ENCODE assay signal across 1 fruit fly cellular context in the genomic region with DNA sequence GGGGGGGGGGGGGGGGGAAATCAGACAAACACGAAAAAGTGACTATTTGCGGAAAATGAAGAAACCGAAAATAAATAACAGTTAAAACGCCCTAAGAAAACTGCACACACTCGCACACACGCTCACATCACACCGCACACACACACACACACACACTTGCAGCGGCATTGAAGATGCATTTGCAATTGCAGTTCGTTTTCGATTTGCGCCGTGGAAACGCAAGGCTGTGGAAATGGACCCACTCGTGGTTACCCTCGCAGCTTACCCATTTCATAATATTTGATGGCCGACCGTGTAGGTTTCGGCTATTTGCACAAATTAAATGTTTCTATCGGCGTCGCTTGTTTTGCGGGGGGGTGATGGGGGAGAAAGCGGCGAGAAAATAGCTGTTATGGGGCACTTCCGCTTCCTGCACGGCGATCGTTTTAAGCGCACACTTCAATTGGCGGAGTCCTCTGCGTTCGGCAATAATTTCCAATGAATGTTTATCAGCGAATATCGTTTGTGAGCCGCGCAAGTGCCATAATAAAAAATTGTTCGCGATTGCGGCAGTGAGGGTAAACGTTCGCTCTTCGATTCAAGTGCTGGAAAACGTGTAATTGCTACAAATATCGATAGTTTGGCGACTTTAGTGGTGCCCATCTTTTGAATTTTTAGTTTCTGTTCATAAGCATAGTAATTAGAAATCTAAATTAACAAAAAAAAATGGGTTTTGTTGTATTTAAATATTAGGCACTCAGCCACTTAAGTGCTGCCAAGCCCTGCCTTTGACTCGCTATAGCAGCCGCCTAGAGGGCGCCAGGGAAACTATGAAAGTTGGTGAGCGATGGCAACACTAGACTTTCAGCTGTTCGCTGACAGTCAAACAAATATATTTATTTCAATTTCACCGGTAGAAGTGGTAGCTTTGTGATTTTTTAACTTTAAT.
TF ChIP-seq lines count a peak whose summit lies in the region.

Pop2 (minus strand) TSS at position 595 of the 928 bp plus-strand sequence.
CG6928 (plus strand) TSS at position 835 of the 928 bp plus-strand sequence.

TF ChIP-seq in whole organism, embryonic, 481 proteins besides CTCF, POLR2A, EP300 and RAD21 (continued from another document):
- TF ChIP-seq HLH4C (GFP tag; IDR thresholded peaks at IDR 0.05; lab: Robert Waterston, UW; ENCODE audit: partially characterized antibody) (peak; percentile 74), dm (GFP tag; optimal IDR thresholded peaks at IDR 0.05; lab: Kevin White, UChicago) (peak; percentile 78), PHDP (tag; optimal IDR thresholded peaks at IDR 0.05; lab: Kevin White, UChicago) (peak; percentile 57), CG15696 (tag; optimal IDR thresholded peaks at IDR 0.05; lab: Kevin White, UChicago) (peak; percentile 37), unc-4 (GFP tag; IDR thresholded peaks at IDR 0.05; lab: Robert Waterston, UW; ENCODE audit: partially characterized antibody) (peak; percentile 88), CG4282 (GFP tag; optimal IDR thresholded peaks at IDR 0.05; lab: Kevin White, UChicago) (peak; percentile 89), CG4854 (GFP tag; optimal IDR thresholded peaks at IDR 0.05; lab: Kevin White, UChicago) (peak; percentile 74), nerfin-2 (GFP tag; IDR thresholded peaks at IDR 0.05; lab: Robert Waterston, UW; ENCODE audit: partially characterized antibody) (no peak; the same call in 1 of the 2 replicates), CG7928 (GFP tag; optimal IDR thresholded peaks at IDR 0.05; lab: Kevin White, UChicago) (peak; percentile 79), Hr3 (GFP tag; optimal IDR thresholded peaks at IDR 0.05; lab: Kevin White, UChicago) (peak; percentile 83), CG12155 (GFP tag; optimal IDR thresholded peaks at IDR 0.05; lab: Kevin White, UChicago) (peak; percentile 81), Taf1 (GFP tag; IDR thresholded peaks at IDR 0.05; lab: Robert Waterston, UW) (peak; percentile 27; the same call in 1 of the 2 replicates), Asciz (GFP tag; optimal IDR thresholded peaks at IDR 0.05; lab: Kevin White, UChicago) (no peak), CG6689 (GFP tag; IDR thresholded peaks at IDR 0.05; lab: Robert Waterston, UW) (peak; percentile 52; the same call in 1 of the 2 replicates), dan (GFP tag; IDR thresholded peaks at IDR 0.05; lab: Robert Waterston, UW) (no peak), Nf-YC (tag; optimal IDR thresholded peaks at IDR 0.05; lab: Kevin White, UChicago) (peak; percentile 46), disco-r (GFP tag; optimal IDR thresholded peaks at IDR 0.05; lab: Kevin White, UChicago) (peak; percentile 72), CG2678 (tag; optimal IDR thresholded peaks at IDR 0.05; lab: Kevin White, UChicago) (no peak), ash1 (GFP tag; optimal IDR thresholded peaks at IDR 0.05; lab: Kevin White, UChicago) (no peak), Med (GFP tag; lab: Kevin White, UChicago) (peak; percentile 98), CG11695 (GFP tag; IDR thresholded peaks at IDR 0.05; lab: Robert Waterston, UW) (0 out of 3 replicates have a peak, but pooled peaks have one; percentile 42), crc (GFP tag; optimal IDR thresholded peaks at IDR 0.05; lab: Kevin White, UChicago) (peak; percentile 70), nmo (GFP tag; optimal IDR thresholded peaks at IDR 0.05; lab: Kevin White, UChicago) (peak; percentile 84), salm (tag; optimal IDR thresholded peaks at IDR 0.05; lab: Kevin White, UChicago) (no peak), tio (GFP tag; optimal IDR thresholded peaks at IDR 0.05; lab: Kevin White, UChicago) (peak; percentile 59), CG4328 (GFP tag; optimal IDR thresholded peaks at IDR 0.05; lab: Kevin White, UChicago) (peak; percentile 12), Ssrp (tag; optimal IDR thresholded peaks at IDR 0.05; lab: Kevin White, UChicago) (peak; percentile 48), Dip2 (GFP tag; IDR thresholded peaks at IDR 0.05; lab: Robert Waterston, UW) (no peak), lola (GFP tag; optimal IDR thresholded peaks at IDR 0.05; lab: Kevin White, UChicago) (peak in 1 of 3 experiments; percentile 45), gcm (GFP tag; optimal IDR thresholded peaks at IDR 0.05; lab: Kevin White, UChicago) (no peak), CG18476 (GFP tag; optimal IDR thresholded peaks at IDR 0.05; lab: Kevin White, UChicago) (peak; percentile 62), HLH3B (GFP tag; IDR thresholded peaks at IDR 0.05; lab: Robert Waterston, UW) (peak; percentile 79), ERR (GFP tag; optimal IDR thresholded peaks at IDR 0.05; lab: Kevin White, UChicago) (peak; percentile 59), onecut (GFP tag; IDR thresholded peaks at IDR 0.05; lab: Robert Waterston, UW) (no peak), Max (GFP tag; optimal IDR thresholded peaks at IDR 0.05; lab: Kevin White, UChicago) (peak; percentile 77), danr (GFP tag; IDR thresholded peaks at IDR 0.05; lab: Robert Waterston, UW) (0 out of 2 replicates have a peak, but pooled peaks have one; percentile 29), CG9876 (GFP tag; optimal IDR thresholded peaks at IDR 0.05; lab: Kevin White, UChicago) (peak; percentile 79), CG31224 (GFP tag; IDR thresholded peaks at IDR 0.05; lab: Robert Waterston, UW) (peak; percentile 46; the same call in 1 of the 2 replicates), btn (GFP tag; optimal IDR thresholded peaks at IDR 0.05; lab: Kevin White, UChicago) (peak; percentile 44)
